Fruit fly (Drosophila melanogaster) S2 (cell line): ENCODE results near the gene betaggt-I.

Experiments
- CG8478 ChIP-seq: fragments of >200 bp; optimal IDR thresholded peaks from 2 replicates; lab custom pipeline; 2018
- CTCF ChIP-seq, 2 experiments: fragments of >200 bp; optimal IDR thresholded peaks; 2 replicates each; lab custom pipeline; 2018

dm6 chr2L:4906546-4907250 lies 38.7 kb upstream of the betaggt-I start, which contains the start of gene snsl:
- TF ChIP-seq CG8478 (lab: Kevin White, UChicago) (no peak), CTCF (optimal IDR thresholded peaks at IDR 0.05; lab: Kevin White, UChicago) (no peak)
